Worm (Caenorhabditis elegans) whole organism, late embryonic: ENCODE measurements around the gene php-3.
A peak's percentile ranks its signal among the peaks of the same experiment; 100 is the strongest.

Experiments used
- ama-1 ChIP-seq: fragments of 150-350 bp; optimal IDR thresholded peaks from 2 replicates; lab custom pipeline; 2014
- ceh-14 ChIP-seq: sonication (generic microtip); optimal IDR thresholded peaks from 2 replicates; lab custom pipeline; 2016; ENCODE audit warnings: missing genotype, missing genetic modification characterization, missing compliant biosample characterization
- dmd-4 ChIP-seq: sonication (generic microtip); optimal IDR thresholded peaks from 2 replicates; lab custom pipeline; 2016; ENCODE audit warnings: borderline replicate concordance, missing genetic modification characterization, missing compliant biosample characterization
- dve-1 ChIP-seq: sonication (generic microtip); optimal IDR thresholded peaks from 2 replicates; lab custom pipeline; 2017; ENCODE audit warnings: antibody characterized with exemption, mild to moderate bottlenecking, missing genetic modification characterization, missing compliant biosample characterization
- ets-4 ChIP-seq: sonication (generic microtip); optimal IDR thresholded peaks from 2 replicates; lab custom pipeline; 2016; ENCODE audit warnings: missing genetic modification characterization, missing compliant biosample characterization
- fkh-6 ChIP-seq: sonication (generic microtip); optimal IDR thresholded peaks from 2 replicates; lab custom pipeline; 2016; ENCODE audit warnings: missing genetic modification characterization, missing compliant biosample characterization
- hlh-15 ChIP-seq: sonication (generic microtip); optimal IDR thresholded peaks from 2 replicates; lab custom pipeline; 2016; ENCODE audit warnings: missing genetic modification characterization, missing compliant biosample characterization
- lin-11 ChIP-seq: fragments of 200-800 bp; sonication (Bioruptor generic); optimal IDR thresholded peaks from 2 replicates; lab custom pipeline; 2018; ENCODE audit warnings: mild to moderate bottlenecking, missing genetic modification characterization, missing compliant biosample characterization
- nfya-1 ChIP-seq: sonication (generic microtip); optimal IDR thresholded peaks from 2 replicates; lab custom pipeline; 2017; ENCODE audit warnings: missing genetic modification characterization, mild to moderate bottlenecking, missing compliant biosample characterization, antibody characterized with exemption, moderate library complexity
- npax-4 ChIP-seq: sonication (generic microtip); optimal IDR thresholded peaks from 2 replicates; lab custom pipeline; 2016; ENCODE audit warnings: missing genetic modification characterization, missing compliant biosample characterization
- pax-1 ChIP-seq: fragments of 150-350 bp; optimal IDR thresholded peaks from 2 replicates; lab custom pipeline; 2014; ENCODE audit warnings: missing biosample characterization, missing genetic modification characterization
- pros-1 ChIP-seq: fragments of 150-350 bp; optimal IDR thresholded peaks from 2 replicates; lab custom pipeline; 2014; ENCODE audit warnings: missing biosample characterization, missing genetic modification reagents, missing genetic modification characterization
- ref-2 ChIP-seq: sonication (generic microtip); optimal IDR thresholded peaks from 2 replicates; lab custom pipeline; 2016; ENCODE audit warnings: missing genetic modification characterization, missing compliant biosample characterization
- tbx-2 ChIP-seq: sonication (generic microtip); optimal IDR thresholded peaks from 2 replicates; lab custom pipeline; 2016; ENCODE audit warnings: missing genetic modification characterization, missing compliant biosample characterization

- no peak for TF ChIP-seq lin-11
- no peak for TF ChIP-seq pax-1 (tag; lab: Kevin White, UChicago)
- no peak for TF ChIP-seq pros-1
- TF ChIP-seq nfya-1 (tag; lab: Kevin White, UChicago): peak; percentile 72
- no peak for TF ChIP-seq dve-1 (tag; lab: Kevin White, UChicago)
- no peak for TF ChIP-seq npax-4
- TF ChIP-seq tbx-2 (tag; lab: Kevin White, UChicago): no peak
- TF ChIP-seq ama-1: no peak
- TF ChIP-seq fkh-6 (tag; lab: Kevin White, UChicago): no peak
- TF ChIP-seq ref-2 (tag; lab: Kevin White, UChicago): no peak
- TF ChIP-seq dmd-4 (tag; lab: Kevin White, UChicago): no peak
- no peak for TF ChIP-seq hlh-15 (tag; lab: Kevin White, UChicago)
- TF ChIP-seq ets-4 (tag; lab: Kevin White, UChicago): no peak
- TF ChIP-seq ceh-14 (tag; lab: Kevin White, UChicago): no peak
These were observed 12.9 kb downstream of the php-3 start for ce11 chrIII:12064494-12064893.
